Fruit fly (Drosophila melanogaster): ENCODE data around the gene Gr10b.
A peak's percentile ranks its signal among the peaks of the same experiment; 100 is the strongest.

The Gr10b gene

DNA sequence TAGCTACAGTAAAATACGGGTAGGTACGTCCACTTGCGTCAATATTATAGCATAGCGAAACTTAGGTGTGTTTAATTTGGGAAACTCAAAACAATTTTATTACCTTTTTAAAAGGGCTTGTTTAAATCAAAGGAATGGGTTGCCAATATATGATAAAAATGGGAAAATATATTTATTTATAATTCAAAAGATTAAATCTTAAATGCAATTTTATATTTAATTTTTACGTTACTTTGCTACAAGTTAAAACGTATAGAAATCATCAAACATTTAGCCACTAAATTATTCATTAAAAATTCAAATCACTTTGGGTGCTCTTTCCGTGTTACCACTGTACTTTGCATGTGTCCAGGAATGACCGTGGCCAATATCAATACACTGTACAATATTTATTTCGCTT lies 28.0 kb upstream of the Gr10b start:
- no peak for TF ChIP-seq lola (GFP tag; optimal IDR thresholded peaks at IDR 0.05)
- no peak for TF ChIP-seq sage (GFP tag; optimal IDR thresholded peaks at IDR 0.05)
- peak; percentile 33 for TF ChIP-seq HLH106 (tag; optimal IDR thresholded peaks at IDR 0.05)
- TF ChIP-seq ey (GFP tag; optimal IDR thresholded peaks at IDR 0.05) = no peak
- TF ChIP-seq CrebA (GFP tag; optimal IDR thresholded peaks at IDR 0.05; ENCODE audit: borderline replicate concordance) = no peak
- no peak for TF ChIP-seq Rel (GFP tag; optimal IDR thresholded peaks at IDR 0.05)
- no peak for TF ChIP-seq Rel (tag; optimal IDR thresholded peaks at IDR 0.05)
- no peak for TF ChIP-seq h (GFP tag; optimal IDR thresholded peaks at IDR 0.05)
- TF ChIP-seq foxo (GFP tag; optimal IDR thresholded peaks at IDR 0.05) = peak in 1 of 2 experiments; percentile 41
- peak; percentile 24 for TF ChIP-seq psq (GFP tag; optimal IDR thresholded peaks at IDR 0.05)
- peak; percentile 37 for TF ChIP-seq OdsH (GFP tag; optimal IDR thresholded peaks at IDR 0.05)
- TF ChIP-seq Sp1 (GFP tag; optimal IDR thresholded peaks at IDR 0.05) = peak; percentile 17
- peak; percentile 37 for TF ChIP-seq fru (GFP tag; optimal IDR thresholded peaks at IDR 0.05)
- TF ChIP-seq Myc (optimal IDR thresholded peaks at IDR 0.05) = no peak
- TF ChIP-seq Mio (GFP tag; optimal IDR thresholded peaks at IDR 0.05) = no peak
- TF ChIP-seq Dfd (GFP tag; optimal IDR thresholded peaks at IDR 0.05) = no peak

DNA sequence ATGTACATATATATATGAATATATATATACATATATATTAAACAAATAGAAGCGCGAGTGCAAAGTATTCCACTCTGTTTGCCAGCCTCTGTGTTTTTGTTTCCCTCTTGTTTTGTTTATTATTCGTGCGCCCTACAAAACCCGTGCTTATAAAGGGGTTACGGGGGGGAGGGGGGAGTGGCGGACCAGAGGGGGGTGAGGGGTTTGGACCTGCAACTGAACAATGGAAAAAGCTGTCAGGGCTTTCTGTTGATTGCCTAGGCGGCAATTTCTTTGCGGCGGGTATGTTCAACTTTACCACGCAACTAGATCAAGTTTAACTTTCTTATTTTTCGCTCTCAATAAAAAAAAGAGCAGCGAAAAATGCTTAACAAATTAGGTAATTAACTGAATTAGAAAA lies 26.3 kb upstream of the Gr10b start:
- peak; percentile 16 for TF ChIP-seq psq (GFP tag; optimal IDR thresholded peaks at IDR 0.05)
- no peak for TF ChIP-seq br (GFP tag; optimal IDR thresholded peaks at IDR 0.05)
- no peak for TF ChIP-seq Vsx2 (GFP tag; optimal IDR thresholded peaks at IDR 0.05; ENCODE audit: partially characterized antibody)

DNA sequence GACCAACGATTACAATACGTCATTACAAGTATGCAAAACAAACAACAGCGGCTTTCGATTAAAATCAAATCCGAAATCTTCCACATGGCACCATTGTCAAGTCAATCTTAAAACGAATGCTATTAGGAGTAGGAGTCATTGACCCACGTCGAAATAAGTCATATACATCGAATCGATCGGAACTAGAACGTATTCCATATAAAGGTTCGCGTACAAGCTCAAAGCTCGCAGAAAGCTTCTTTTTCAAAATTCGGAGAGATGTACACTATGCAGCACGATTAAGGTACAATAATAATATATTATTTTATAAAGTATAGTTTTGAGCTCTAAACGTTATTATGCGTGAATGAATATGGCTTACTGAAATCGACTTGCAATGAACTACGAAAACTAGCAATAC lies 20.9 kb upstream of the Gr10b start:
- no peak for TF ChIP-seq Hr83 (GFP tag; optimal IDR thresholded peaks at IDR 0.05; ENCODE audit: poor library complexity, severe bottlenecking)
- TF ChIP-seq h (GFP tag; optimal IDR thresholded peaks at IDR 0.05) = no peak
- TF ChIP-seq Vsx2 (GFP tag; optimal IDR thresholded peaks at IDR 0.05; ENCODE audit: partially characterized antibody) = no peak
- no peak for TF ChIP-seq sage (GFP tag; optimal IDR thresholded peaks at IDR 0.05)
- TF ChIP-seq Dfd (GFP tag; optimal IDR thresholded peaks at IDR 0.05) = no peak
- TF ChIP-seq lola (GFP tag; optimal IDR thresholded peaks at IDR 0.05) = no peak
- peak; percentile 17 for TF ChIP-seq Myc (optimal IDR thresholded peaks at IDR 0.05)
- no peak for TF ChIP-seq CrebA (GFP tag; optimal IDR thresholded peaks at IDR 0.05; ENCODE audit: borderline replicate concordance)

DNA sequence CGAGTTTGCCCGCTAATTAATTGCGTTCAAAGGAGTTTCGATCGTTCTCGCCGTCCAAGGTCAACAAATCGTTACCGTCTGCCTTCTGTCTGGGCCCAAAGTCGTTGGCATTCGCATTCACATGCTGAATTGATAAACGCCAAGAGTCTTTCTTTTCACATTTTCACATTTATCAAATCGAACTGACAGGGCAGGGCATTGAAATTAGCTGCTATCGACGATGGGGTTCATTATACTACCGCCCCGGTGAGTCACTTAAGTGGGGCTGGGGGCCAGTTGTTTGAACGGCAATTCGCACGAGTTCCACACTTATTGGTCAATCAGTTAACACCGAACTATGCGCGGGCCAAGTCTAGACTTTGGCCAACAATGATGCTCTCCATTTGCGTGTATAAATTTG lies 17.9 kb upstream of the Gr10b start:
- peak; percentile 13 for TF ChIP-seq tai (GFP tag; optimal IDR thresholded peaks at IDR 0.05)
- no peak for TF ChIP-seq Abd-B (GFP tag; optimal IDR thresholded peaks at IDR 0.05)
- no peak for TF ChIP-seq Hr83 (GFP tag; optimal IDR thresholded peaks at IDR 0.05; ENCODE audit: poor library complexity, severe bottlenecking)
- no peak for TF ChIP-seq CG9705 (GFP tag; optimal IDR thresholded peaks at IDR 0.05)
- TF ChIP-seq Hr78 (GFP tag; optimal IDR thresholded peaks at IDR 0.05) = no peak
- TF ChIP-seq h (GFP tag; optimal IDR thresholded peaks at IDR 0.05) = peak; percentile 36

DNA sequence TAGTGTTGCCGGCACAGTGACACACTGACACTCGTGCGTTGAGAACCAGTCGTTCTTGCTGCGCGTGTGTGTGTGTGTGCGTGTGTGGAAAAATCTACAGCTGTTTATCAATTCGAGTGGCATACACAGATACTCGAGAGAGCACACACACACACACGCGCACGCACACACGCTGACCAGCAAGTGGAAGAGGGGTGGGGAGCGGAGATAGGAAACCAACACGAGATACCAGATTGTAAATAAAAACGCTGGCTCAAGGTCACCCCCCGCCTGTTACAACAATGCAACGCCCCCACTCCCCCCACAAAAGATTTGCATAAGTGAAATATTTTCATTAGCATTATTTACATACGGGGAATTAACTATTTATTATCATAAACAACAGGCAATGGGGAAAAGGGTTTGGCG lies 14.3 kb upstream of the Gr10b start:
- TF ChIP-seq Myc (optimal IDR thresholded peaks at IDR 0.05) (no peak), Jra (GFP tag; optimal IDR thresholded peaks at IDR 0.05) (no peak), dsf (GFP tag; optimal IDR thresholded peaks at IDR 0.05; ENCODE audit: borderline replicate concordance) (no peak), usp (GFP tag; optimal IDR thresholded peaks at IDR 0.05) (no peak), dmrt93B (GFP tag; optimal IDR thresholded peaks at IDR 0.05) (no peak), h (GFP tag; optimal IDR thresholded peaks at IDR 0.05) (peak; percentile 59), Rel (GFP tag; optimal IDR thresholded peaks at IDR 0.05) (no peak), Rel (tag; optimal IDR thresholded peaks at IDR 0.05) (peak; percentile 56), foxo (GFP tag; optimal IDR thresholded peaks at IDR 0.05) (peak in 1 of 2 experiments; percentile 25), GATAd (GFP tag; optimal IDR thresholded peaks at IDR 0.05) (no peak), OdsH (GFP tag; optimal IDR thresholded peaks at IDR 0.05) (peak; percentile 22), sv (GFP tag; optimal IDR thresholded peaks at IDR 0.05) (no peak), CG32264 (GFP tag; optimal IDR thresholded peaks at IDR 0.05) (no peak), Hr83 (GFP tag; optimal IDR thresholded peaks at IDR 0.05; ENCODE audit: poor library complexity, severe bottlenecking) (peak; percentile 19), Hr78 (GFP tag; optimal IDR thresholded peaks at IDR 0.05) (no peak), woc (GFP tag; optimal IDR thresholded peaks at IDR 0.05) (no peak), Sp1 (GFP tag; optimal IDR thresholded peaks at IDR 0.05) (peak; percentile 42), br (GFP tag; optimal IDR thresholded peaks at IDR 0.05) (peak; percentile 25), fru (GFP tag; optimal IDR thresholded peaks at IDR 0.05) (peak; percentile 58), tai (GFP tag; optimal IDR thresholded peaks at IDR 0.05) (no peak), ey (GFP tag; optimal IDR thresholded peaks at IDR 0.05) (no peak), pan (optimal IDR thresholded peaks at IDR 0.05) (no peak), jim (GFP tag; optimal IDR thresholded peaks at IDR 0.05) (no peak), lola (GFP tag; optimal IDR thresholded peaks at IDR 0.05) (no peak), rgr (GFP tag; optimal IDR thresholded peaks at IDR 0.05) (peak; percentile 28)
